Worm (Caenorhabditis elegans): ENCODE results near the gene ssq-1.
A peak's percentile ranks its signal among the peaks of the same experiment; 100 is the strongest.

The ssq-1 gene

ce11 chrIV:9867915-9868314, 15.6 kb downstream of the ssq-1 start (continued):
- TF ChIP-seq xnd-1 (tag; optimal IDR thresholded peaks at IDR 0.05), result no peak
- TF ChIP-seq lin-26 (GFP tag; IDR thresholded peaks at IDR 0.05), result peak; percentile 48; the same call in 1 of the 2 replicates
- no peak for TF ChIP-seq attf-6 (GFP tag; IDR thresholded peaks at IDR 0.05)
- TF ChIP-seq nhr-80 (tag; optimal IDR thresholded peaks at IDR 0.05), result peak; percentile 3
- peak; percentile 75; the same call in 1 of the 2 replicates for TF ChIP-seq K11D2.4 (GFP tag; IDR thresholded peaks at IDR 0.05)
- TF ChIP-seq aptf-3 (GFP tag; IDR thresholded peaks at IDR 0.05), result no peak
- no peak for TF ChIP-seq F52B5.7 (tag; optimal IDR thresholded peaks at IDR 0.05)
- no peak for TF ChIP-seq ztf-6 (GFP tag; IDR thresholded peaks at IDR 0.05)
- TF ChIP-seq C17E4.6 (GFP tag; IDR thresholded peaks at IDR 0.05), result no peak
- TF ChIP-seq bed-2 (GFP tag; IDR thresholded peaks at IDR 0.05), result no peak
- no peak for TF ChIP-seq ekl-4 (GFP tag; IDR thresholded peaks at IDR 0.05)
- no peak for TF ChIP-seq dpff-1 (tag; optimal IDR thresholded peaks at IDR 0.05)
- no peak for TF ChIP-seq rcor-1 (GFP tag; IDR thresholded peaks at IDR 0.05)
- TF ChIP-seq mel-28 (tag; optimal IDR thresholded peaks at IDR 0.05; ENCODE audit: borderline replicate concordance), result no peak
- TF ChIP-seq ceh-79 (tag; optimal IDR thresholded peaks at IDR 0.05), result no peak
- TF ChIP-seq lin-54 (GFP tag; optimal IDR thresholded peaks at IDR 0.05), result no peak
- no peak for TF ChIP-seq cebp-2 (GFP tag; IDR thresholded peaks at IDR 0.05)
- TF ChIP-seq F37B4.10 (GFP tag; IDR thresholded peaks at IDR 0.05), result no peak
- TF ChIP-seq madf-8 (GFP tag; conservative IDR thresholded peaks at IDR 0.05), result no peak
- TF ChIP-seq lir-1 (GFP tag; conservative IDR thresholded peaks at IDR 0.05), result no peak
- TF ChIP-seq D2030.7 (GFP tag; IDR thresholded peaks at IDR 0.05), result no peak
- peak; percentile 70 for TF ChIP-seq F22D6.2 (tag; optimal IDR thresholded peaks at IDR 0.05)

- peak; percentile 38 for TF ChIP-seq pha-4 (tag; optimal IDR thresholded peaks at IDR 0.05)
- no peak for TF ChIP-seq Y53G8AR.9 (GFP tag; conservative IDR thresholded peaks at IDR 0.05)
- no peak for TF ChIP-seq ztf-6 (GFP tag; IDR thresholded peaks at IDR 0.05)
- TF ChIP-seq sea-2 (GFP tag; IDR thresholded peaks at IDR 0.05), result no peak
- TF ChIP-seq lir-1 (GFP tag; conservative IDR thresholded peaks at IDR 0.05), result no peak
- TF ChIP-seq bed-1 (GFP tag; IDR thresholded peaks at IDR 0.05), result no peak
Measured at ce11 chrIV:9869344-9869743, 17.0 kb downstream of the ssq-1 start.

ce11 chrIV:9872210-9872609, 19.9 kb downstream of the ssq-1 start:
- TF ChIP-seq nfyb-1 (GFP tag; IDR thresholded peaks at IDR 0.05), result no peak
- TF ChIP-seq madf-8 (GFP tag; conservative IDR thresholded peaks at IDR 0.05), result no peak
- no peak for TF ChIP-seq zim-3 (tag; optimal IDR thresholded peaks at IDR 0.05)
- TF ChIP-seq dox-1 (GFP tag; IDR thresholded peaks at IDR 0.05), result no peak
- no peak for TF ChIP-seq B0336.3 (GFP tag; IDR thresholded peaks at IDR 0.05)
- TF ChIP-seq lin-35 (GFP tag; optimal IDR thresholded peaks at IDR 0.05), result no peak
- TF ChIP-seq C17E4.6 (GFP tag; IDR thresholded peaks at IDR 0.05), result no peak
- no peak for TF ChIP-seq nhr-80 (tag; optimal IDR thresholded peaks at IDR 0.05)
- TF ChIP-seq ceh-27 (GFP tag; optimal IDR thresholded peaks at IDR 0.05), result no peak
- TF ChIP-seq mxl-1 (tag; optimal IDR thresholded peaks at IDR 0.05), result no peak
- no peak for TF ChIP-seq lin-26 (GFP tag; IDR thresholded peaks at IDR 0.05)
- TF ChIP-seq ceh-40 (GFP tag; IDR thresholded peaks at IDR 0.05), result no peak
- TF ChIP-seq gei-17 (GFP tag; optimal IDR thresholded peaks at IDR 0.05), result no peak
- no peak for TF ChIP-seq snpc-1.3 (tag; optimal IDR thresholded peaks at IDR 0.05; ENCODE audit: insufficient read depth)
- TF ChIP-seq tlf-1 (GFP tag; optimal IDR thresholded peaks at IDR 0.05), result no peak
- TF ChIP-seq hrde-1 (tag; optimal IDR thresholded peaks at IDR 0.05; ENCODE audit: borderline replicate concordance), result no peak
- no peak for TF ChIP-seq nhr-120 (GFP tag; IDR thresholded peaks at IDR 0.05)
- no peak for TF ChIP-seq dpl-1 (GFP tag; optimal IDR thresholded peaks at IDR 0.05)

All from whole organism, young adult.